Worm (Caenorhabditis elegans) whole organism, mixed stage, embryonic: ENCODE measurements around the gene ZC373.3.

Source experiments
- ces-1 ChIP-seq: fragments of 150-350 bp; optimal IDR thresholded peaks from 2 replicates; lab custom pipeline; 2014; ENCODE audit warnings: missing biosample characterization, missing genetic modification reagents, missing genetic modification characterization
- elt-1 ChIP-seq: sonication (generic microtip); optimal IDR thresholded peaks from 2 replicates; lab custom pipeline; 2017; ENCODE audit warnings: missing genetic modification characterization, mild to moderate bottlenecking, missing compliant biosample characterization, antibody characterized with exemption, moderate library complexity, borderline replicate concordance; ENCODE audit not compliant: insufficient read depth
- elt-3 ChIP-seq: fragments of 150-350 bp; optimal IDR thresholded peaks from 2 replicates; lab custom pipeline; 2014; ENCODE audit warnings: missing biosample characterization, missing genetic modification characterization
- ham-2 ChIP-seq: fragments of 200-800 bp; sonication (Bioruptor generic); optimal IDR thresholded peaks from 2 replicates; lab custom pipeline; 2018; ENCODE audit warnings: mild to moderate bottlenecking, missing genetic modification characterization, missing compliant biosample characterization
- lin-13 ChIP-seq: fragments of 150-350 bp; optimal IDR thresholded peaks from 2 replicates; lab custom pipeline; 2014; ENCODE audit warnings: missing biosample characterization, missing genetic modification characterization
- lsy-2 ChIP-seq: fragments of 150-350 bp; optimal IDR thresholded peaks from 2 replicates; lab custom pipeline; 2014; ENCODE audit warnings: missing biosample characterization, missing genetic modification characterization
- mep-1 ChIP-seq: fragments of 150-350 bp; optimal IDR thresholded peaks from 2 replicates; lab custom pipeline; 2017; ENCODE audit warnings: missing biosample characterization, missing genetic modification reagents, missing genetic modification characterization, inconsistent platforms
- nhr-237 ChIP-seq: fragments of 150-350 bp; optimal IDR thresholded peaks from 2 replicates; lab custom pipeline; 2014; ENCODE audit warnings: missing biosample characterization, missing genetic modification characterization
- sem-2 ChIP-seq: fragments of 200-800 bp; sonication (Bioruptor generic); optimal IDR thresholded peaks from 2 replicates; lab custom pipeline; 2018; ENCODE audit warnings: mild to moderate bottlenecking, missing genetic modification characterization, missing compliant biosample characterization
- snpc-4 ChIP-seq: fragments of 150-350 bp; optimal IDR thresholded peaks from 2 replicates; lab custom pipeline; 2014; ENCODE audit warnings: missing biosample characterization, missing genetic modification characterization
- unc-62 ChIP-seq: fragments of 150-350 bp; optimal IDR thresholded peaks from 2 replicates; lab custom pipeline; 2014; ENCODE audit warnings: missing biosample characterization, missing genetic modification reagents, missing genetic modification characterization
- ztf-11 ChIP-seq: fragments of 150-350 bp; optimal IDR thresholded peaks from 2 replicates; lab custom pipeline; 2014; ENCODE audit warnings: missing biosample characterization, missing genetic modification characterization

DNA sequence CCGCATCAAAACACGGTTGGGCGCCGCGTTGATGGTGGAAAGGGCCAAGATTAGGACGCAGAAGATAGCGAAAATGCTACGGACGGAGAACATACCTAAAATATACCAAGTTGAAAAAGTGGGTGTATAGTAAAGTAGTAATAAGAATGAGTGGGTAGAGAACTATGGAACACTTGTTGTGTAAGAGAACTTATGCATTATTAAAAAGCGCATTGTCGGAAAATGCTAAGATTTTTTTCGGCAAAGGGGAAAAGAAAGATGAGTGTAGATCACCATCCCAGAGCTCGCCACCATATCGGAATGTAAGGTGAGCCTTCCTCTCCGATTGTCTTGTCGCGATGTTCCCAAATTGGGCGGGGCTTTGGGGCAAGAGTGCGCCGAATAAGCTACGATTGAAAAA, 27.5 kb downstream of the ZC373.3 start, which contains the start of gene flp-28:
- TF ChIP-seq elt-1 (tag; lab: Kevin White, UChicago): no peak
- TF ChIP-seq mep-1 (tag; lab: Kevin White, UChicago): no peak
- TF ChIP-seq unc-62 (GFP tag; lab: Kevin White, UChicago): no peak
- TF ChIP-seq ham-2 (GFP tag; lab: Kevin White, UChicago): no peak
- no peak for TF ChIP-seq snpc-4 (tag; lab: Kevin White, UChicago)
- TF ChIP-seq nhr-237: no peak
- TF ChIP-seq sem-2 (GFP tag; lab: Kevin White, UChicago): no peak
- no peak for TF ChIP-seq lsy-2 (tag; lab: Kevin White, UChicago)
- no peak for TF ChIP-seq ztf-11 (tag; lab: Kevin White, UChicago)
- no peak for TF ChIP-seq lin-13
- no peak for TF ChIP-seq ces-1 (GFP tag; lab: Kevin White, UChicago)
- no peak for TF ChIP-seq elt-3 (tag; lab: Kevin White, UChicago)
